Worm (Caenorhabditis elegans) whole organism, L4 larva: Measurements from ENCODE around the gene F17C8.9.

Source experiments
- F26F4.8 ChIP-seq: fragments of 200-800 bp; sonication (Bioruptor generic); conservative IDR thresholded peaks from 2 replicates; pipeline ENCODE4 v1.3.6; 2022; ENCODE audit warnings: missing genetic modification characterization, missing compliant biosample characterization
- F37D6.2 ChIP-seq: sonication (generic microtip); optimal IDR thresholded peaks from 2 replicates; lab custom pipeline; 2016; ENCODE audit warnings: mild to moderate bottlenecking, missing genetic modification characterization, missing compliant biosample characterization
- R02D3.7 ChIP-seq: fragments of 150-350 bp; sonication (generic microtip); optimal IDR thresholded peaks from 3 replicates; lab custom pipeline; 2014; ENCODE audit warnings: missing biosample characterization, missing genetic modification characterization
- T20F7.1 ChIP-seq: fragments of 200-800 bp; sonication (Bioruptor generic); optimal IDR thresholded peaks from 2 replicates; lab custom pipeline; 2018; ENCODE audit warnings: mild to moderate bottlenecking, missing genetic modification characterization, missing compliant biosample characterization
- Y48G9A.11 ChIP-seq: fragments of 200-800 bp; sonication (Bioruptor generic); IDR thresholded peaks from 2 replicates; pipeline ENCODE4 v1.3.6; 2022; ENCODE audit warnings: missing genetic modification reagents, missing genetic modification characterization, missing compliant biosample characterization
- Y5F2A.4 ChIP-seq: fragments of 200-800 bp; sonication (Bioruptor generic); optimal IDR thresholded peaks from 2 replicates; lab custom pipeline; 2018; ENCODE audit warnings: mild to moderate bottlenecking, missing genetic modification characterization, missing compliant biosample characterization
- Y75B8A.6 ChIP-seq: fragments of 200-800 bp; sonication (Bioruptor generic); IDR thresholded peaks from 2 replicates; pipeline ENCODE4 v1.3.6; 2022; ENCODE audit warnings: missing genetic modification reagents, missing genetic modification characterization, missing compliant biosample characterization
- ZK337.2 ChIP-seq: fragments of 200-800 bp; sonication (Bioruptor generic); IDR thresholded peaks from 2 replicates; pipeline ENCODE4 v1.3.6; 2022; ENCODE audit warnings: missing genetic modification reagents, missing genetic modification characterization, missing compliant biosample characterization
- ZK546.5 ChIP-seq, 2 experiments: sonication (generic microtip); optimal IDR thresholded peaks; 2 replicates each; lab custom pipeline; 2017; ENCODE audit warnings: missing biosample characterization in 2 of 2, missing genetic modification characterization in 2 of 2
- aly-2 ChIP-seq: sonication (generic microtip); optimal IDR thresholded peaks from 2 replicates; lab custom pipeline; 2018; ENCODE audit warnings: missing biosample characterization, missing genetic modification characterization
- attf-4 ChIP-seq: sonication (generic microtip); optimal IDR thresholded peaks from 3 replicates; lab custom pipeline; 2017; ENCODE audit warnings: missing biosample characterization, missing genetic modification characterization
- ceh-20 ChIP-seq: fragments of 200-800 bp; sonication (Bioruptor generic); IDR thresholded peaks from 2 replicates; pipeline ENCODE4 v1.3.6; 2022; ENCODE audit warnings: missing genetic modification reagents, missing genetic modification characterization, missing compliant biosample characterization
- ceh-32 ChIP-seq: sonication (generic microtip); optimal IDR thresholded peaks from 2 replicates; lab custom pipeline; 2016; ENCODE audit warnings: mild to moderate bottlenecking, missing genetic modification characterization, missing compliant biosample characterization; ENCODE audit not compliant: poor library complexity
- ceh-62 ChIP-seq: sonication (generic microtip); optimal IDR thresholded peaks from 2 replicates; lab custom pipeline; 2017; ENCODE audit warnings: missing biosample characterization, missing genetic modification characterization
- ceh-82 ChIP-seq: sonication (generic microtip); optimal IDR thresholded peaks from 2 replicates; lab custom pipeline; 2017; ENCODE audit warnings: missing biosample characterization, missing genetic modification characterization
- cey-2 ChIP-seq: sonication (generic microtip); optimal IDR thresholded peaks from 3 replicates; lab custom pipeline; 2017; ENCODE audit warnings: missing genetic modification characterization, mild to moderate bottlenecking, missing compliant biosample characterization, antibody characterized with exemption, borderline replicate concordance; ENCODE audit not compliant: insufficient read depth
- daf-12 ChIP-seq: fragments of 150-350 bp; optimal IDR thresholded peaks from 2 replicates; lab custom pipeline; 2014; ENCODE audit warnings: missing biosample characterization, missing genetic modification reagents, missing genetic modification characterization
- daf-16 ChIP-seq, 3 experiments: sonication (generic microtip); optimal IDR thresholded peaks; 2 replicates each; lab custom pipeline; 2016 to 2017; ENCODE audit warnings: missing genetic modification characterization in 3 of 3, missing genetic modification reagents in 3 of 3, mild to moderate bottlenecking in 2 of 3, missing compliant biosample characterization in 2 of 3, missing biosample characterization in 1 of 3, moderate library complexity in 1 of 3
- daf-19 ChIP-seq: fragments of 200-800 bp; sonication (Bioruptor generic); conservative IDR thresholded peaks from 2 replicates; pipeline ENCODE4 v1.3.6; 2022; ENCODE audit warnings: missing genetic modification characterization, missing compliant biosample characterization
- daf-8 ChIP-seq: fragments of 200-800 bp; sonication (Bioruptor generic); IDR thresholded peaks from 2 replicates; pipeline ENCODE4 v1.3.6; 2022; ENCODE audit warnings: missing genetic modification characterization, missing compliant biosample characterization
- dmd-6 ChIP-seq: fragments of 200-800 bp; sonication (Bioruptor generic); IDR thresholded peaks from 2 replicates; pipeline ENCODE4 v1.3.6; 2022; ENCODE audit warnings: missing genetic modification reagents, missing genetic modification characterization, missing compliant biosample characterization
- dmd-8 ChIP-seq: fragments of 200-800 bp; sonication (Bioruptor generic); IDR thresholded peaks from 2 replicates; pipeline ENCODE4 v1.3.6; 2022; ENCODE audit warnings: missing genetic modification characterization, missing compliant biosample characterization
- dve-1 ChIP-seq: sonication (generic microtip); optimal IDR thresholded peaks from 2 replicates; lab custom pipeline; 2017; ENCODE audit warnings: antibody characterized with exemption, mild to moderate bottlenecking, missing genetic modification characterization, missing compliant biosample characterization; ENCODE audit not compliant: insufficient read depth
- hif-1 ChIP-seq, 2 experiments: sonication (generic microtip); optimal IDR thresholded peaks; 2 replicates each; lab custom pipeline; 2016 to 2017; ENCODE audit warnings: missing compliant biosample characterization in 2 of 2, missing genetic modification characterization in 2 of 2, missing genetic modification reagents in 2 of 2, missing genotype in 2 of 2, mild to moderate bottlenecking in 1 of 2
- hlh-30 ChIP-seq: sonication (generic microtip); optimal IDR thresholded peaks from 2 replicates; lab custom pipeline; 2017; ENCODE audit warnings: antibody characterized with exemption, mild to moderate bottlenecking, missing genetic modification characterization, missing compliant biosample characterization; ENCODE audit not compliant: insufficient read depth
- jun-1 ChIP-seq: fragments of 150-350 bp; optimal IDR thresholded peaks from 2 replicates; lab custom pipeline; 2014; ENCODE audit warnings: missing biosample characterization, missing genetic modification reagents, missing genetic modification characterization
- lin-1 ChIP-seq: fragments of 200-800 bp; sonication (Bioruptor generic); IDR thresholded peaks from 2 replicates; pipeline ENCODE4 v1.3.6; 2022; ENCODE audit warnings: missing genetic modification reagents, missing genetic modification characterization, missing compliant biosample characterization
- lin-13 ChIP-seq: fragments of 150-350 bp; optimal IDR thresholded peaks from 2 replicates; lab custom pipeline; 2014; ENCODE audit warnings: missing biosample characterization, missing genetic modification reagents, missing genetic modification characterization
- lin-29 ChIP-seq: fragments of 200-800 bp; sonication (Bioruptor generic); IDR thresholded peaks from 2 replicates; pipeline ENCODE4 v1.3.6; 2022; ENCODE audit warnings: missing genetic modification reagents, missing genetic modification characterization, missing compliant biosample characterization
- lin-39 ChIP-seq: fragments of 150-350 bp; optimal IDR thresholded peaks from 2 replicates; lab custom pipeline; 2014; ENCODE audit warnings: missing biosample characterization, missing genetic modification reagents, missing genetic modification characterization
- lsy-2 ChIP-seq, 2 experiments: fragments of 150-350 bp in 1 of 2; sonication (generic microtip) in 1 of 2; optimal IDR thresholded peaks; 2 replicates each; lab custom pipeline; 2014 to 2017; ENCODE audit warnings: missing biosample characterization in 2 of 2, missing genetic modification characterization in 2 of 2
- madf-9 ChIP-seq: fragments of 200-800 bp; sonication (Bioruptor generic); conservative IDR thresholded peaks from 2 replicates; pipeline ENCODE4 v1.3.6; 2022; ENCODE audit warnings: missing genetic modification reagents, missing genetic modification characterization, missing compliant biosample characterization
- mep-1 ChIP-seq: fragments of 150-350 bp; sonication (generic microtip); optimal IDR thresholded peaks from 3 replicates; lab custom pipeline; 2014; ENCODE audit warnings: missing biosample characterization, missing genetic modification characterization
- mes-2 ChIP-seq: sonication (generic microtip); optimal IDR thresholded peaks from 2 replicates; lab custom pipeline; 2016; ENCODE audit warnings: missing genotype, mild to moderate bottlenecking, missing genetic modification characterization, missing compliant biosample characterization; ENCODE audit not compliant: poor library complexity, severe bottlenecking
- mxl-2 ChIP-seq: fragments of 200-800 bp; sonication (Bioruptor generic); conservative IDR thresholded peaks from 2 replicates; pipeline ENCODE4 v1.3.6; 2022; ENCODE audit warnings: missing genetic modification reagents, missing genetic modification characterization, missing compliant biosample characterization
- nhr-11 ChIP-seq: fragments of 150-350 bp; optimal IDR thresholded peaks from 2 replicates; lab custom pipeline; 2014; ENCODE audit warnings: missing biosample characterization, missing genetic modification characterization
- nhr-25 ChIP-seq: sonication (generic microtip); optimal IDR thresholded peaks from 2 replicates; lab custom pipeline; 2017; ENCODE audit warnings: missing genetic modification characterization, mild to moderate bottlenecking, missing compliant biosample characterization, antibody characterized with exemption, moderate library complexity, borderline replicate concordance; ENCODE audit not compliant: insufficient read depth
- nhr-42 ChIP-seq: fragments of 200-800 bp; sonication (Bioruptor generic); IDR thresholded peaks from 2 replicates; pipeline ENCODE4 v1.3.6; 2022; ENCODE audit warnings: missing genetic modification characterization, missing compliant biosample characterization
- pha-4 ChIP-seq, 2 experiments: fragments of 150-350 bp in 1 of 2; fragments of 200-800 bp in 1 of 2; sonication (Bioruptor generic) in 1 of 2; IDR thresholded peaks in 1 of 2; optimal IDR thresholded peaks in 1 of 2; 2 replicates each; pipeline versions ENCODE4 v1.3.6 to Lab custom; 2014 to 2022; ENCODE audit warnings: missing genetic modification characterization in 2 of 2, missing genetic modification reagents in 2 of 2, missing biosample characterization in 1 of 2, missing compliant biosample characterization in 1 of 2
- php-3 ChIP-seq: fragments of 200-800 bp; sonication (Bioruptor generic); IDR thresholded peaks from 2 replicates; pipeline ENCODE4 v1.3.6; 2022; ENCODE audit warnings: missing genetic modification reagents, missing genetic modification characterization, missing compliant biosample characterization
- rbr-2 ChIP-seq: sonication (generic microtip); optimal IDR thresholded peaks from 2 replicates; lab custom pipeline; 2016; ENCODE audit warnings: missing genotype, missing genetic modification characterization, missing compliant biosample characterization
- set-16 ChIP-seq: fragments of 200-800 bp; sonication (Bioruptor generic); IDR thresholded peaks from 2 replicates; pipeline ENCODE4 v1.3.6; 2022; ENCODE audit warnings: missing genetic modification reagents, missing genetic modification characterization, missing compliant biosample characterization
- snpc-4 ChIP-seq: fragments of 150-350 bp; optimal IDR thresholded peaks from 2 replicates; lab custom pipeline; 2014; ENCODE audit warnings: missing biosample characterization, missing genetic modification characterization
- spr-3 ChIP-seq: fragments of 200-800 bp; sonication (Bioruptor generic); optimal IDR thresholded peaks from 2 replicates; lab custom pipeline; 2018; ENCODE audit warnings: mild to moderate bottlenecking, missing genetic modification characterization, missing compliant biosample characterization
- tag-97 ChIP-seq: fragments of 200-800 bp; sonication (Bioruptor generic); IDR thresholded peaks from 2 replicates; pipeline ENCODE4 v1.3.6; 2022; ENCODE audit warnings: missing genetic modification characterization, missing compliant biosample characterization
- tra-1 ChIP-seq: fragments of 200-800 bp; sonication (Bioruptor generic); IDR thresholded peaks from 2 replicates; pipeline ENCODE4 v1.3.6; 2022; ENCODE audit warnings: missing genetic modification reagents, missing genetic modification characterization, missing compliant biosample characterization
- unc-39 ChIP-seq: sonication (generic microtip); optimal IDR thresholded peaks from 2 replicates; lab custom pipeline; 2017; ENCODE audit warnings: missing biosample characterization, missing genetic modification characterization
- zip-11 ChIP-seq: fragments of 200-800 bp; sonication (Bioruptor generic); IDR thresholded peaks from 2 replicates; pipeline ENCODE4 v1.3.6; 2022; ENCODE audit warnings: missing genetic modification characterization, missing compliant biosample characterization
- zip-2 ChIP-seq: fragments of 150-350 bp; optimal IDR thresholded peaks from 2 replicates; lab custom pipeline; 2014; ENCODE audit warnings: missing biosample characterization, missing genetic modification characterization

F17C8.9 gene

ce11 chrIII:4693281-4693680 lies 40.9 kb upstream of the F17C8.9 start, which contains the start of gene nifk-1 (continued):
- TF ChIP-seq dve-1 (tag; lab: Kevin White, UChicago): peak; percentile 90
- no peak for TF ChIP-seq ZK546.5 (tag; optimal IDR thresholded peaks at IDR 0.05; lab: Kevin White, UChicago)
- no peak for TF ChIP-seq ceh-20 (GFP tag; lab: Robert Waterston, UW)
- TF ChIP-seq ceh-32: no peak
- TF ChIP-seq aly-2: no peak
- TF ChIP-seq mep-1: peak; percentile 83
- TF ChIP-seq lin-13: peak; percentile 19
- TF ChIP-seq zip-2 (tag; lab: Kevin White, UChicago): no peak
- TF ChIP-seq T20F7.1 (GFP tag; lab: Kevin White, UChicago): peak; percentile 70
- TF ChIP-seq Y5F2A.4 (GFP tag; lab: Kevin White, UChicago): no peak
- TF ChIP-seq R02D3.7: no peak
- no peak for TF ChIP-seq cey-2 (tag; lab: Kevin White, UChicago)
- TF ChIP-seq nhr-11 (tag; lab: Kevin White, UChicago): peak; percentile 22
- no peak for TF ChIP-seq daf-12 (tag; lab: Kevin White, UChicago)
- peak in 1 of 2 experiments; percentile 55 for TF ChIP-seq daf-16 (GFP tag; optimal IDR thresholded peaks at IDR 0.05; lab: Kevin White, UChicago)
- TF ChIP-seq daf-16 (tag; optimal IDR thresholded peaks at IDR 0.05; lab: Kevin White, UChicago): peak; percentile 94
- TF ChIP-seq snpc-4 (tag; lab: Kevin White, UChicago): no peak
- TF ChIP-seq rbr-2 (tag; lab: Kevin White, UChicago): peak; percentile 67
- TF ChIP-seq ceh-82 (tag; lab: Kevin White, UChicago): no peak
- TF ChIP-seq ZK337.2 (GFP tag; lab: Robert Waterston, UW): no peak
- TF ChIP-seq lin-29 (GFP tag; lab: Robert Waterston, UW): no peak
- no peak for TF ChIP-seq daf-19
- TF ChIP-seq Y48G9A.11 (GFP tag; lab: Robert Waterston, UW): no peak
- no peak for TF ChIP-seq jun-1 (tag; lab: Kevin White, UChicago)
- no peak for TF ChIP-seq nhr-42
- TF ChIP-seq madf-9 (GFP tag; lab: Robert Waterston, UW): no peak
- TF ChIP-seq hlh-30: peak; percentile 63
- TF ChIP-seq lin-1: 0 out of 2 replicates have a peak, but pooled peaks have one; percentile 23
- TF ChIP-seq F37D6.2 (tag; lab: Kevin White, UChicago): no peak
- TF ChIP-seq attf-4: no peak
- TF ChIP-seq tra-1 (GFP tag; lab: Robert Waterston, UW): no peak
- TF ChIP-seq php-3: no peak
- TF ChIP-seq zip-11: no peak
- no peak for TF ChIP-seq mxl-2
- TF ChIP-seq mes-2 (tag; lab: Kevin White, UChicago): peak; percentile 78
- TF ChIP-seq unc-39 (tag; lab: Kevin White, UChicago): no peak
- TF ChIP-seq pha-4 (GFP tag; IDR thresholded peaks at IDR 0.05; lab: Robert Waterston, UW): no peak
- TF ChIP-seq pha-4 (tag; optimal IDR thresholded peaks at IDR 0.05; lab: Kevin White, UChicago): peak; percentile 74
- peak in 1 of 2 experiments; percentile 87 for TF ChIP-seq lsy-2 (tag; optimal IDR thresholded peaks at IDR 0.05; lab: Kevin White, UChicago)
- TF ChIP-seq dmd-6: peak; percentile 76
- TF ChIP-seq lin-39 (tag; lab: Kevin White, UChicago): no peak
- no peak for TF ChIP-seq F26F4.8 (GFP tag; lab: Robert Waterston, UW)
- no peak for TF ChIP-seq ceh-62
- TF ChIP-seq daf-8 (GFP tag; lab: Robert Waterston, UW): no peak
- no peak for TF ChIP-seq Y75B8A.6 (GFP tag; lab: Robert Waterston, UW)
- TF ChIP-seq tag-97 (GFP tag; lab: Robert Waterston, UW): no peak
- no peak for TF ChIP-seq spr-3 (GFP tag; lab: Kevin White, UChicago)
- peak; percentile 87 to 99 for TF ChIP-seq hif-1 (tag; optimal IDR thresholded peaks at IDR 0.05; lab: Kevin White, UChicago)
- TF ChIP-seq set-16 (GFP tag; lab: Robert Waterston, UW): no peak
- TF ChIP-seq nhr-25 (tag; lab: Kevin White, UChicago): no peak
- TF ChIP-seq dmd-8 (GFP tag; lab: Robert Waterston, UW): no peak
